Worm (Caenorhabditis elegans): ENCODE measurements around the gene ZK1010.12.
A peak's percentile ranks its signal among the peaks of the same experiment; 100 is the strongest.

The ZK1010.12 gene

DNA sequence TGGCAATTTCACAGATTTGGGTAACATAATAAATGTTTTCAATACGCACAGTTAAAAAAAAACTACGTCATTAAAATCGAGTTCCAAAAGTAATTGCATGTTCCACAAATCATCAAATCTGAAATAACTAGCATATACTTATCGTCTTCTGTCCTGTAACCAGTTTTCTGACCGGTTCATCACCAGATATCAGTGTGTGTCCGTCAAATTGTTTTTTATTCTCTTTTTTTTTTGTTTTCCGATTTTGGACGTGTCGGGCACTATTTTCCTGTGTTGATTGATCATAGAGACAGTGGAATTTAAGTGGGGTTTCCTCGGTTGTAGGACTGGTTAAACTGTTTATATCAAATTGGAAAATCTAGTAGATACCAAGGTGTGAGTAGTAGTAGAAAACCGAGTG, 22.8 kb downstream of the ZK1010.12 start:
- TF ChIP-seq lim-6 (tag; optimal IDR thresholded peaks at IDR 0.05), result no peak
- no peak for TF ChIP-seq hlh-13 (GFP tag; optimal IDR thresholded peaks at IDR 0.05)
- no peak for TF ChIP-seq pros-1 (tag; optimal IDR thresholded peaks at IDR 0.05)
- no peak for TF ChIP-seq dve-1 (tag; optimal IDR thresholded peaks at IDR 0.05)
- TF ChIP-seq ceh-6 (GFP tag; optimal IDR thresholded peaks at IDR 0.05), result no peak

DNA sequence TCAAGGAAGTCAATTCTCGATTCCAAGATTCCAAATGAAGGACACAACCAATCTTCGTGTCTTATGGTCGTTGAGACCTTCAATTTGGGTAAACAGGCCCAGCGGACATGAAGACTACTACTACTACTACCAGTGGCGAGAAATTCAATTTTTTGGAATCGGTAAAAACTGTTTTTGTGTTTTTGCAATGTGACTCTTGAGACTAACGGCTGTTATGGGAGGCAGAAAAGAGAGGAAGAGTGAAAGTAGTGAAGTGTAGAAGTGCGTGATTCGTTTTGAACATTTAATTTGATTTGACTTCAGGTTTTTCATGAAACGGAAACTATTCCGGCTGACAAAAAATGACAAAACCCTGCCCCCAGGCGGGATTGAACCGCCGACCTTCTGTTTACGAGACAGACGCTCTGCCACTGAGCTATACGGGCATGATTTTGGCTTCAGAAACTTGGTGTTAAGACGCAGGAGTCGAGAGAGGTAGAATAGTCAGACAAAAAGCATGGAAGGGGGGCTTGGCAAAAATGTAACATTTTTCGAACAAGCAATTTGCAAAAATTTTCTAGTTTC, 24.7 kb downstream of the ZK1010.12 start:
- TF ChIP-seq ceh-24 (tag; optimal IDR thresholded peaks at IDR 0.05) (no peak), unc-55 (GFP tag; optimal IDR thresholded peaks at IDR 0.05) (no peak), hlh-6 (tag; optimal IDR thresholded peaks at IDR 0.05) (peak; percentile 29), ceh-18 (tag; optimal IDR thresholded peaks at IDR 0.05) (peak; percentile 27)

DNA sequence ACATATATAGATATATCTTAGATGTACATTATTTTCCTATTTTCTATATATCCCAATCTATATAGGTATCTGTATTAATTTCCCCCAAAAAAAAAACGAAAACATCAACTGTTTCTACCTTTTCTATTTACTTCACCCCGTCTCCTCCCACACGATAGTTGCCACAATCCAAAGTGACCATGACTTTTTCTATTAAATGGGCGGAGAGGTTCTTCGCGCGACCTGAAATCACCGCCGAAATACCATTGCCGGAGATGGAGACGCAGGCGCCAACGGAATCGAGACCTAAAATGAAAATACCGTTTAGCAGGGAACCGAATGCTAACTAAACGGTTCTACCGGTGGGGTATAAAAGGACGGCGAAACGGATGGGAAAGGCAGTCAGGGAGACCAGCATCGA, 27.5 kb downstream of the ZK1010.12 start, which contains the start of gene col-98:
Gene col-98 (plus strand): TSS at position 390 of the 400 bp plus-strand sequence.
- TF ChIP-seq nhr-11 (tag; optimal IDR thresholded peaks at IDR 0.05) (no peak), eyg-1 (tag; optimal IDR thresholded peaks at IDR 0.05) (no peak), rnt-1 (tag; optimal IDR thresholded peaks at IDR 0.05) (no peak), gmeb-2 (tag; optimal IDR thresholded peaks at IDR 0.05) (no peak), ceh-30 (tag; optimal IDR thresholded peaks at IDR 0.05) (no peak), hlh-8 (tag; optimal IDR thresholded peaks at IDR 0.05) (no peak), zip-5 (tag; optimal IDR thresholded peaks at IDR 0.05) (no peak), pat-9 (tag; optimal IDR thresholded peaks at IDR 0.05) (no peak), ceh-45 (GFP tag; IDR thresholded peaks at IDR 0.05) (no peak), ceh-22 (tag; optimal IDR thresholded peaks at IDR 0.05) (no peak)

DNA sequence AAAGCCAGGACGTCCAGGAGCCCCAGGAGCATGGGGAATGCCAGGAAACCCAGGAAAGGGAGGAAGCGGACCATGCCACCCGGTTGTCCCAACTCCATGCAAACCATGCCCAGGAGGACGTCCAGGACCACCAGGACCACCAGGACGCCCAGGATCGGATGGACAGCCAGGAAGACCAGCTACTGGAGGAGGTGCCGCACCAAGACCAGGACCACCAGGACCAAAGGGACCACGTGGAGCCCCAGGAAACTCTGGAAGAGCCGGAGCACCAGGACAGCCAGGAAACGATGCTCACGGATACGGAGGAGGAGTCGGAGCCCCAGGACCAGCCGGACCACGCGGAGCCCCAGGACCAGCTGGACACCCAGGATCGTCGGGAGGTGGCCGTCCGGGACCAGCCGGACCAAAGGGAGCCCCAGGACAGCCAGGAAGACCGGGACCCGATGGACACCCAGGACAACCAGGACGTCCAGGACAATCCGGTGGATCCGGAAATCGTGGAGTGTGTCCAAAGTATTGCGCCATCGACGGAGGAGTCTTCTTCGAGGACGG, 28.5 kb downstream of the ZK1010.12 start:
- no peak for TF ChIP-seq Y22D7AL.16 (tag; optimal IDR thresholded peaks at IDR 0.05)
- TF ChIP-seq hlh-6 (tag; optimal IDR thresholded peaks at IDR 0.05), result peak; percentile 8
- peak; percentile 36 for TF ChIP-seq sdc-2 (tag; optimal IDR thresholded peaks at IDR 0.05)

DNA sequence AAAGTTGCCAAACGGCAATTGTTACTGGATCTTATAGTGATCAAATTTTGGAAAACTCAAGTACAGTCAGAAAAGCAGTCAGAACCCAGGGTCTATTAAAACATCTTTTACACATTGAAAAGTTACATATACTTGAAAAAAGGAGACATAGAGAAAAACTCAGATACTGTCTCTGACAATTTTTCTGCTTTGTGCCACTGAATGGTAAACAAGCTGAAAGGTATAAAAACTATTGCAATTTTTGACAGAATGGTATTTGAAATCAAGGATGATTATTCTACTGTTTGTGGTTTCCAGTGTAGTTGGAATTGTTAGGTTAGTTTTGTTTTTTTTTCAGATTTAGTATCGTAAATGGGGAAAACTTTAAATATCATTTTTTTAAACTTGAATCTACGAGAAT, 29.6 kb downstream of the ZK1010.12 start, which contains the start of gene cyp-13A11:
Gene cyp-13A11 (plus strand): TSS at position 266 of the 400 bp plus-strand sequence.
- TF ChIP-seq ceh-18 (tag; optimal IDR thresholded peaks at IDR 0.05), result no peak

DNA sequence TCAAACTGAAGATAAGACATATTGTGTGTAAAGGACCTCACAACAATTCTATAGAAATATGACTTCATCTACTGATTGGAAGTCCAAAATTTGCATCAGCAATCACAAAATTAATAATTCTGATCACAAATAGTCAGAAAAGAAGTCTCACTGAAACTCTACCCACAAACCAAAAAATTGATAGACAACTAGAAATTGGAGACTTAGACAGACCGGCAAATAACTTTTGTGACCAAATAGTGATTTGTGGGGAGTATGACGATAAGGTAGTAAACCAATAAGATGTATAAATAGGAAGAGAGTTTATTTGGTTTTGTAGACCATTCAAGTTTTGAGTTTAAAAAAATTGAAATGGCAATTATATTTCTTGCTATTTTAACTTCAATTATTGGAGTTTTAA, 33.2 kb downstream of the ZK1010.12 start, which contains the start of gene cyp-13A12:
Gene cyp-13A12 (plus strand): TSS at position 267 of the 400 bp plus-strand sequence.
- TF ChIP-seq K09A11.1 (tag; optimal IDR thresholded peaks at IDR 0.05; ENCODE audit: insufficient read depth), result no peak
- no peak for TF ChIP-seq pha-4 (tag; optimal IDR thresholded peaks at IDR 0.05)
- TF ChIP-seq C38D4.7 (GFP tag; optimal IDR thresholded peaks at IDR 0.05), result no peak
- TF ChIP-seq fax-1 (tag; optimal IDR thresholded peaks at IDR 0.05), result no peak
- TF ChIP-seq hlh-15 (tag; optimal IDR thresholded peaks at IDR 0.05), result no peak
- no peak for TF ChIP-seq sox-2 (GFP tag; IDR thresholded peaks at IDR 0.05)
- no peak for TF ChIP-seq ets-4 (tag; optimal IDR thresholded peaks at IDR 0.05)
- no peak for TF ChIP-seq sdc-2 (tag; optimal IDR thresholded peaks at IDR 0.05)
- no peak for TF ChIP-seq gmeb-2 (tag; optimal IDR thresholded peaks at IDR 0.05)
- no peak for TF ChIP-seq ceh-22 (tag; optimal IDR thresholded peaks at IDR 0.05)
- TF ChIP-seq lin-11 (tag; optimal IDR thresholded peaks at IDR 0.05), result no peak
- no peak for TF ChIP-seq Y22D7AL.16 (tag; optimal IDR thresholded peaks at IDR 0.05)
- TF ChIP-seq tbx-7 (tag; optimal IDR thresholded peaks at IDR 0.05), result no peak
- no peak for TF ChIP-seq zip-5 (tag; optimal IDR thresholded peaks at IDR 0.05)

Measured in whole organism, late embryonic.